Comparison of ENCODE assay signal across 1 fruit fly cellular context in genomic region chrX:11521561-11522546, dm6.
TF ChIP-seq lines count a peak whose summit lies in the region.

No protein-coding gene starts in this region.

TF ChIP-seq in whole organism, embryonic, 481 proteins besides CTCF, POLR2A, EP300 and RAD21 (continued from another document and continues in another):
- TF ChIP-seq usp (GFP tag; optimal IDR thresholded peaks at IDR 0.05; lab: Kevin White, UChicago) (no peak), bab2 (GFP tag; optimal IDR thresholded peaks at IDR 0.05; lab: Kevin White, UChicago) (peak; percentile 19), ranshi (GFP tag; IDR thresholded peaks at IDR 0.05; lab: Robert Waterston, UW) (0 out of 2 replicates have a peak, but pooled peaks have one; percentile 38), cwo (GFP tag; optimal IDR thresholded peaks at IDR 0.05; lab: Kevin White, UChicago) (peak; percentile 68), yki (optimal IDR thresholded peaks at IDR 0.05; lab: Kevin White, UChicago) (no peak), ttk (GFP tag; IDR thresholded peaks at IDR 0.05; lab: Robert Waterston, UW) (peak; percentile 69), Sox100B (GFP tag; optimal IDR thresholded peaks at IDR 0.05; lab: Kevin White, UChicago) (peak; percentile 68), CG8290 (GFP tag; optimal IDR thresholded peaks at IDR 0.05; lab: Kevin White, UChicago) (no peak), CG8290 (tag; optimal IDR thresholded peaks at IDR 0.05; lab: Kevin White, UChicago) (peak in 1 of 2 experiments; percentile 3), CG4404 (GFP tag; IDR thresholded peaks at IDR 0.05; lab: Robert Waterston, UW) (no peak), Dip3 (GFP tag; optimal IDR thresholded peaks at IDR 0.05; lab: Kevin White, UChicago) (no peak), Dip2 (GFP tag; IDR thresholded peaks at IDR 0.05; lab: Robert Waterston, UW) (no peak), ham (GFP tag; IDR thresholded peaks at IDR 0.05; lab: Robert Waterston, UW) (no peak), CG8281 (tag; optimal IDR thresholded peaks at IDR 0.05; lab: Kevin White, UChicago) (peak; percentile 2), dmrt11E (tag; optimal IDR thresholded peaks at IDR 0.05; lab: Kevin White, UChicago) (peak; percentile 28), MBD-R2 (GFP tag; IDR thresholded peaks at IDR 0.05; lab: Robert Waterston, UW) (0 out of 2 replicates have a peak, but pooled peaks have one; percentile 26), psq (GFP tag; optimal IDR thresholded peaks at IDR 0.05; lab: Kevin White, UChicago) (peak; percentile 30), unpg (GFP tag; optimal IDR thresholded peaks at IDR 0.05; lab: Kevin White, UChicago) (peak; percentile 80), ase (GFP tag; IDR thresholded peaks at IDR 0.05; lab: Robert Waterston, UW) (0 out of 3 replicates have a peak, but pooled peaks have one; percentile 40), gsb-n (tag; optimal IDR thresholded peaks at IDR 0.05; lab: Kevin White, UChicago) (peak; percentile 53), CG14667 (GFP tag; IDR thresholded peaks at IDR 0.05; lab: Robert Waterston, UW) (0 out of 2 replicates have a peak, but pooled peaks have one; percentile 26), CG30431 (GFP tag; optimal IDR thresholded peaks at IDR 0.05; lab: Kevin White, UChicago) (no peak), Pdp1 (GFP tag; optimal IDR thresholded peaks at IDR 0.05; lab: Kevin White, UChicago) (peak; percentile 41 to 59), ro (GFP tag; IDR thresholded peaks at IDR 0.05; lab: Robert Waterston, UW) (no peak), gro (GFP tag; optimal IDR thresholded peaks at IDR 0.05; lab: Kevin White, UChicago) (no peak), CG7271 (tag; optimal IDR thresholded peaks at IDR 0.05; lab: Kevin White, UChicago) (no peak), CG9727 (GFP tag; optimal IDR thresholded peaks at IDR 0.05; lab: Kevin White, UChicago) (peak; percentile 36), tin (GFP tag; optimal IDR thresholded peaks at IDR 0.05; lab: Kevin White, UChicago) (peak; percentile 8), bigmax (GFP tag; optimal IDR thresholded peaks at IDR 0.05; lab: Kevin White, UChicago) (no peak), NK7.1 (GFP tag; optimal IDR thresholded peaks at IDR 0.05; lab: Kevin White, UChicago) (no peak), salm (tag; optimal IDR thresholded peaks at IDR 0.05; lab: Kevin White, UChicago) (peak; percentile 47), CG7786 (GFP tag; optimal IDR thresholded peaks at IDR 0.05; lab: Kevin White, UChicago) (peak; percentile 4), CG1602 (GFP tag; optimal IDR thresholded peaks at IDR 0.05; lab: Kevin White, UChicago) (peak; percentile 46), HLHmδ (GFP tag; optimal IDR thresholded peaks at IDR 0.05; lab: Kevin White, UChicago) (no peak), da (GFP tag; optimal IDR thresholded peaks at IDR 0.05; lab: Kevin White, UChicago) (no peak), CG4707 (GFP tag; optimal IDR thresholded peaks at IDR 0.05; lab: Kevin White, UChicago) (no peak), maf-S (GFP tag; optimal IDR thresholded peaks at IDR 0.05; lab: Kevin White, UChicago) (no peak), CG2116 (GFP tag; optimal IDR thresholded peaks at IDR 0.05; lab: Kevin White, UChicago) (no peak), Neu2 (GFP tag; optimal IDR thresholded peaks at IDR 0.05; lab: Kevin White, UChicago; ENCODE audit: borderline replicate concordance) (no peak), row (GFP tag; IDR thresholded peaks at IDR 0.05; lab: Robert Waterston, UW) (peak; percentile 87), tx (GFP tag; optimal IDR thresholded peaks at IDR 0.05; lab: Kevin White, UChicago) (no peak), ato (GFP tag; IDR thresholded peaks at IDR 0.05; lab: Robert Waterston, UW; ENCODE audit: partially characterized antibody) (no peak), CG17361 (GFP tag; IDR thresholded peaks at IDR 0.05; lab: Robert Waterston, UW) (peak; percentile 67; the same call in 2 of the 3 replicates), CG14014 (GFP tag; IDR thresholded peaks at IDR 0.05; lab: Robert Waterston, UW) (no peak), Hsf (GFP tag; optimal IDR thresholded peaks at IDR 0.05; lab: Kevin White, UChicago) (peak; percentile 58), sna (GFP tag; IDR thresholded peaks at IDR 0.05; lab: Robert Waterston, UW; ENCODE audit: partially characterized antibody) (no peak), BEAF-32 (GFP tag; optimal IDR thresholded peaks at IDR 0.05; lab: Kevin White, UChicago) (no peak), sob (GFP tag; IDR thresholded peaks at IDR 0.05; lab: Robert Waterston, UW) (peak; percentile 40; the same call in 1 of the 2 replicates), CG7357 (GFP tag; IDR thresholded peaks at IDR 0.05; lab: Robert Waterston, UW) (0 out of 3 replicates have a peak, but pooled peaks have one; percentile 36), D19B (GFP tag; optimal IDR thresholded peaks at IDR 0.05; lab: Kevin White, UChicago) (peak; percentile 42), CG2202 (tag; optimal IDR thresholded peaks at IDR 0.05; lab: Kevin White, UChicago) (no peak), Awh (GFP tag; IDR thresholded peaks at IDR 0.05; lab: Robert Waterston, UW) (peak; percentile 61), sisA (GFP tag; IDR thresholded peaks at IDR 0.05; lab: Robert Waterston, UW) (peak; percentile 52; the same call in 1 of the 2 replicates), gfzf (GFP tag; optimal IDR thresholded peaks at IDR 0.05; lab: Kevin White, UChicago) (no peak), CG4617 (GFP tag; optimal IDR thresholded peaks at IDR 0.05; lab: Kevin White, UChicago; ENCODE audit: borderline replicate concordance) (no peak), CG11398 (GFP tag; optimal IDR thresholded peaks at IDR 0.05; lab: Kevin White, UChicago) (no peak), Fer2 (tag; optimal IDR thresholded peaks at IDR 0.05; lab: Kevin White, UChicago) (no peak), mld (GFP tag; IDR thresholded peaks at IDR 0.05; lab: Robert Waterston, UW; ENCODE audit: partially characterized antibody) (no peak), CG12104 (GFP tag; optimal IDR thresholded peaks at IDR 0.05; lab: Kevin White, UChicago) (peak; percentile 37), CG7928 (GFP tag; optimal IDR thresholded peaks at IDR 0.05; lab: Kevin White, UChicago) (no peak), so (GFP tag; IDR thresholded peaks at IDR 0.05; lab: Robert Waterston, UW) (peak; percentile 72; the same call in 1 of the 3 replicates), Asciz (GFP tag; optimal IDR thresholded peaks at IDR 0.05; lab: Kevin White, UChicago) (no peak), CG6272 (GFP tag; IDR thresholded peaks at IDR 0.05; lab: Robert Waterston, UW) (peak; percentile 44), seq (GFP tag; IDR thresholded peaks at IDR 0.05; lab: Robert Waterston, UW) (peak; percentile 59; the same call in 1 of the 2 replicates), peb (GFP tag; IDR thresholded peaks at IDR 0.05; lab: Robert Waterston, UW) (no peak), org-1 (GFP tag; optimal IDR thresholded peaks at IDR 0.05; lab: Kevin White, UChicago) (peak; percentile 23), tgo (GFP tag; IDR thresholded peaks at IDR 0.05; lab: Robert Waterston, UW) (peak; percentile 61; the same call in 1 of the 3 replicates), CG34422 (GFP tag; IDR thresholded peaks at IDR 0.05; lab: Robert Waterston, UW) (peak; percentile 68; the same call in 1 of the 3 replicates), Mrtf (GFP tag; IDR thresholded peaks at IDR 0.05; lab: Robert Waterston, UW) (0 out of 3 replicates have a peak, but pooled peaks have one; percentile 42), CG8089 (GFP tag; optimal IDR thresholded peaks at IDR 0.05; lab: Kevin White, UChicago) (no peak), CG17802 (tag; optimal IDR thresholded peaks at IDR 0.05; lab: Kevin White, UChicago) (no peak), Mad (GFP tag; optimal IDR thresholded peaks at IDR 0.05; lab: Kevin White, UChicago) (no peak), Jarid2 (GFP tag; optimal IDR thresholded peaks at IDR 0.05; lab: Kevin White, UChicago) (no peak), hbn (GFP tag; IDR thresholded peaks at IDR 0.05; lab: Robert Waterston, UW; ENCODE audit: partially characterized antibody) (no peak), scrt (GFP tag; optimal IDR thresholded peaks at IDR 0.05; lab: Kevin White, UChicago) (peak; percentile 38), Ssrp (tag; optimal IDR thresholded peaks at IDR 0.05; lab: Kevin White, UChicago) (peak; percentile 59), Atf3 (GFP tag; optimal IDR thresholded peaks at IDR 0.05; lab: Kevin White, UChicago) (no peak), zen (tag; optimal IDR thresholded peaks at IDR 0.05; lab: Kevin White, UChicago) (peak; percentile 17), pan (optimal IDR thresholded peaks at IDR 0.05; lab: Kevin White, UChicago) (no peak), pan (GFP tag; optimal IDR thresholded peaks at IDR 0.05 in 1 of 2, IDR thresholded peaks at IDR 0.05 in 1 of 2) (peak in 1 of 2 experiments; percentile 73), YL-1 (GFP tag; optimal IDR thresholded peaks at IDR 0.05; lab: Kevin White, UChicago) (no peak), CG11247 (GFP tag; IDR thresholded peaks at IDR 0.05; lab: Robert Waterston, UW) (peak; percentile 45; the same call in 1 of the 2 replicates), Hand (GFP tag; optimal IDR thresholded peaks at IDR 0.05; lab: Kevin White, UChicago) (no peak), H2.0 (GFP tag; IDR thresholded peaks at IDR 0.05; lab: Robert Waterston, UW) (peak; percentile 34; the same call in 1 of the 2 replicates), sima (GFP tag; optimal IDR thresholded peaks at IDR 0.05; lab: Kevin White, UChicago) (no peak), Hr78 (GFP tag; optimal IDR thresholded peaks at IDR 0.05; lab: Kevin White, UChicago) (peak in 1 of 2 experiments; percentile 97), shn (GFP tag; optimal IDR thresholded peaks at IDR 0.05; lab: Kevin White, UChicago) (no peak), sr (GFP tag; IDR thresholded peaks at IDR 0.05; lab: Robert Waterston, UW) (no peak), Dad (GFP tag; optimal IDR thresholded peaks at IDR 0.05; lab: Kevin White, UChicago) (no peak), CG3995 (GFP tag; optimal IDR thresholded peaks at IDR 0.05; lab: Kevin White, UChicago) (no peak), CkIIα-i1 (GFP tag; IDR thresholded peaks at IDR 0.05; lab: Robert Waterston, UW) (no peak), CG32772 (GFP tag; IDR thresholded peaks at IDR 0.05; lab: Robert Waterston, UW) (peak; percentile 55), CG5180 (GFP tag; optimal IDR thresholded peaks at IDR 0.05; lab: Kevin White, UChicago) (peak; percentile 23), CG1603 (tag; optimal IDR thresholded peaks at IDR 0.05; lab: Kevin White, UChicago) (peak; percentile 52), CG4854 (GFP tag; optimal IDR thresholded peaks at IDR 0.05; lab: Kevin White, UChicago) (no peak), Atf-2 (GFP tag; optimal IDR thresholded peaks at IDR 0.05; lab: Kevin White, UChicago) (no peak), CG10979 (tag; optimal IDR thresholded peaks at IDR 0.05; lab: Kevin White, UChicago) (peak; percentile 65), sens (GFP tag; lab: Kevin White, UChicago) (peak; percentile 89), aop (GFP tag; IDR thresholded peaks at IDR 0.05; lab: Robert Waterston, UW) (no peak), run (tag; optimal IDR thresholded peaks at IDR 0.05; lab: Kevin White, UChicago) (peak; percentile 44), Lim3 (GFP tag; IDR thresholded peaks at IDR 0.05; lab: Robert Waterston, UW) (no peak), corto (GFP tag; optimal IDR thresholded peaks at IDR 0.05; lab: Kevin White, UChicago) (no peak), CG18262 (tag; optimal IDR thresholded peaks at IDR 0.05; lab: Kevin White, UChicago) (peak; percentile 70), CG15269 (tag; optimal IDR thresholded peaks at IDR 0.05; lab: Kevin White, UChicago) (peak; percentile 77), CG3281 (GFP tag; optimal IDR thresholded peaks at IDR 0.05; lab: Kevin White, UChicago) (peak; percentile 14), jing (GFP tag; optimal IDR thresholded peaks at IDR 0.05; lab: Kevin White, UChicago) (peak; percentile 9), HLH54F (GFP tag; optimal IDR thresholded peaks at IDR 0.05; lab: Kevin White, UChicago) (no peak), CG30403 (GFP tag; optimal IDR thresholded peaks at IDR 0.05; lab: Kevin White, UChicago) (peak; percentile 72), Nf-YC (tag; optimal IDR thresholded peaks at IDR 0.05; lab: Kevin White, UChicago) (peak; percentile 26), CG10274 (GFP tag; optimal IDR thresholded peaks at IDR 0.05; lab: Kevin White, UChicago) (no peak), CG31224 (GFP tag; IDR thresholded peaks at IDR 0.05; lab: Robert Waterston, UW) (no peak), CG33213 (GFP tag; optimal IDR thresholded peaks at IDR 0.05; lab: Kevin White, UChicago) (no peak), TFAM (GFP tag; optimal IDR thresholded peaks at IDR 0.05; lab: Kevin White, UChicago) (no peak), z (GFP tag; IDR thresholded peaks at IDR 0.05; lab: Robert Waterston, UW) (no peak), chm (GFP tag; IDR thresholded peaks at IDR 0.05; lab: Robert Waterston, UW) (peak; percentile 59; the same call in 1 of the 2 replicates), Kr (GFP tag; optimal IDR thresholded peaks at IDR 0.05; lab: Kevin White, UChicago) (no peak), CG2889 (GFP tag; IDR thresholded peaks at IDR 0.05; lab: Robert Waterston, UW) (0 out of 3 replicates have a peak, but pooled peaks have one; percentile 36), Spps (tag; optimal IDR thresholded peaks at IDR 0.05; lab: Kevin White, UChicago) (peak; percentile 12), CG3163 (GFP tag; optimal IDR thresholded peaks at IDR 0.05; lab: Kevin White, UChicago) (no peak), E2f2 (GFP tag; IDR thresholded peaks at IDR 0.05; lab: Robert Waterston, UW) (peak; percentile 59), tio (GFP tag; optimal IDR thresholded peaks at IDR 0.05; lab: Kevin White, UChicago) (peak; percentile 24), CG15011 (GFP tag; optimal IDR thresholded peaks at IDR 0.05; lab: Kevin White, UChicago) (no peak), CG12744 (GFP tag; optimal IDR thresholded peaks at IDR 0.05; lab: Kevin White, UChicago) (no peak), CG33557 (GFP tag; optimal IDR thresholded peaks at IDR 0.05; lab: Kevin White, UChicago) (no peak), CG7556 (GFP tag; optimal IDR thresholded peaks at IDR 0.05; lab: Kevin White, UChicago) (peak; percentile 67), CoRest (tag; optimal IDR thresholded peaks at IDR 0.05; lab: Kevin White, UChicago) (peak; percentile 74), CG17328 (GFP tag; IDR thresholded peaks at IDR 0.05; lab: Robert Waterston, UW) (peak; percentile 51; the same call in 1 of the 2 replicates), ATbp (GFP tag; optimal IDR thresholded peaks at IDR 0.05; lab: Kevin White, UChicago) (peak; percentile 66), pnt (GFP tag; optimal IDR thresholded peaks at IDR 0.05; lab: Kevin White, UChicago) (peak; percentile 0), CG42726 (GFP tag; IDR thresholded peaks at IDR 0.05; lab: Robert Waterston, UW; ENCODE audit: partially characterized antibody) (no peak), Fer3 (tag; optimal IDR thresholded peaks at IDR 0.05; lab: Kevin White, UChicago) (peak; percentile 65)
